Worm (Caenorhabditis elegans): Measurements from ENCODE around the gene clec-67.

ce11 chrIV:3874417-3874816, 47.5 kb upstream of the clec-67 start:
- TF ChIP-seq cog-1 (tag; optimal IDR thresholded peaks at IDR 0.05) (no peak), tab-1 (GFP tag; IDR thresholded peaks at IDR 0.05) (no peak), med-1 (GFP tag; optimal IDR thresholded peaks at IDR 0.05; ENCODE audit: insufficient read depth) (no peak), ztf-29 (GFP tag; IDR thresholded peaks at IDR 0.05) (no peak), klf-2 (GFP tag; conservative IDR thresholded peaks at IDR 0.05) (no peak)
